Worm (Caenorhabditis elegans) whole organism, late embryonic: ENCODE results near the gene H38K22.9.

Experiments
- F13H6.1 ChIP-seq: sonication (generic microtip); optimal IDR thresholded peaks from 2 replicates; lab custom pipeline; 2016; ENCODE audit warnings: missing genetic modification characterization, missing compliant biosample characterization
- T23F11.4 ChIP-seq: fragments of 200-800 bp; sonication (Bioruptor generic); optimal IDR thresholded peaks from 2 replicates; lab custom pipeline; 2018; ENCODE audit warnings: mild to moderate bottlenecking, missing genetic modification characterization, missing compliant biosample characterization
- ceh-48 ChIP-seq: sonication (generic microtip); optimal IDR thresholded peaks from 2 replicates; lab custom pipeline; 2016; ENCODE audit warnings: missing genetic modification characterization, inconsistent platforms, missing compliant biosample characterization
- ceh-9 ChIP-seq: sonication (generic microtip); optimal IDR thresholded peaks from 2 replicates; lab custom pipeline; 2016; ENCODE audit warnings: mild to moderate bottlenecking, missing genetic modification characterization, inconsistent platforms, missing compliant biosample characterization
- dve-1 ChIP-seq: sonication (generic microtip); optimal IDR thresholded peaks from 2 replicates; lab custom pipeline; 2017; ENCODE audit warnings: antibody characterized with exemption, mild to moderate bottlenecking, missing genetic modification characterization, missing compliant biosample characterization
- ets-4 ChIP-seq: sonication (generic microtip); optimal IDR thresholded peaks from 2 replicates; lab custom pipeline; 2016; ENCODE audit warnings: missing genetic modification characterization, missing compliant biosample characterization
- hlh-15 ChIP-seq: sonication (generic microtip); optimal IDR thresholded peaks from 2 replicates; lab custom pipeline; 2016; ENCODE audit warnings: missing genetic modification characterization, missing compliant biosample characterization
- lim-6 ChIP-seq: sonication (generic microtip); optimal IDR thresholded peaks from 2 replicates; lab custom pipeline; 2016; ENCODE audit warnings: missing genetic modification characterization, missing compliant biosample characterization
- nhr-11 ChIP-seq: fragments of 150-350 bp; optimal IDR thresholded peaks from 2 replicates; lab custom pipeline; 2014; ENCODE audit warnings: missing biosample characterization, missing genetic modification characterization
- odd-2 ChIP-seq: sonication (generic microtip); optimal IDR thresholded peaks from 2 replicates; lab custom pipeline; 2017; ENCODE audit warnings: antibody characterized with exemption, mild to moderate bottlenecking, missing genetic modification characterization, missing compliant biosample characterization
- unc-3 ChIP-seq, 2 experiments: fragments of 200-800 bp in 1 of 2; sonication (Bioruptor generic) in 1 of 2; sonication (generic microtip) in 1 of 2; conservative IDR thresholded peaks in 1 of 2; optimal IDR thresholded peaks in 1 of 2; 2 replicates each; pipeline versions ENCODE4 v1.3.6 to Lab custom; 2016 to 2022; ENCODE audit warnings: missing compliant biosample characterization in 2 of 2, missing genetic modification characterization in 2 of 2, missing genetic modification reagents in 1 of 2
- zip-5 ChIP-seq: sonication (generic microtip); optimal IDR thresholded peaks from 2 replicates; lab custom pipeline; 2016; ENCODE audit warnings: missing genetic modification characterization, missing compliant biosample characterization
- ztf-16 ChIP-seq: sonication (generic microtip); optimal IDR thresholded peaks from 2 replicates; lab custom pipeline; 2017; ENCODE audit warnings: missing genetic modification characterization, missing compliant biosample characterization

ce11 chrIII:4358345-4358744 lies 34.4 kb downstream of the H38K22.9 start:
- TF ChIP-seq ets-4 (no peak), zip-5 (tag; lab: Kevin White, UChicago) (no peak), ztf-16 (tag; lab: Kevin White, UChicago) (no peak), F13H6.1 (tag; lab: Kevin White, UChicago) (no peak), lim-6 (no peak), hlh-15 (no peak), dve-1 (tag; lab: Kevin White, UChicago) (no peak), T23F11.4 (GFP tag; lab: Kevin White, UChicago) (no peak), ceh-9 (no peak), odd-2 (tag; lab: Kevin White, UChicago) (no peak), ceh-48 (tag; lab: Kevin White, UChicago) (no peak), nhr-11 (no peak), unc-3 (GFP tag; conservative IDR thresholded peaks at IDR 0.05; lab: Robert Waterston, UW) (no peak), unc-3 (tag; optimal IDR thresholded peaks at IDR 0.05; lab: Kevin White, UChicago) (no peak)
